Worm (Caenorhabditis elegans): ENCODE results near the gene Y54G2A.57.

Gene Y54G2A.57

DNA sequence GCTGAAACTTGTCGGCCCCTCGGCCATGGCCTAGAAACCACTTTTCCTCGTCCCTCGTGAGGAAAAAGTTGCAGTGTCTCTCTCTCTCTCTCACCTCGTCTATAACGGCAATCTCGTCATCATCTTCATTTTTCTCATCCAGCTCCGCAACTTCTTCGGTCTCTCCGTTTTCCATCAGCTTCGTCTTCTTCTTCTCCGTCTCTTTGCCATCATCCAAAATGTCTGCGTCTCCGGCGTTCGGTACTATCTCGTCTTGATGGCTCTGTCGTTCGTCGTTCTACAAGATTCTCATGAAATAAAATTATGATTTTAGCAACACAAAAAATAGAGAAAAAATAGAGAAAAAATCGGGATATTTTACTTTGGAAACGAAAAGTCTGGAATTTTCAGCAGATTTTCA lies 31.8 kb downstream of the Y54G2A.57 start:
- TF ChIP-seq pqm-1 (tag; optimal IDR thresholded peaks at IDR 0.05) (no peak), nfya-1 (tag; optimal IDR thresholded peaks at IDR 0.05; ENCODE audit: insufficient read depth) (peak; percentile 28), daf-12 (tag; optimal IDR thresholded peaks at IDR 0.05) (no peak), ztf-4 (tag; optimal IDR thresholded peaks at IDR 0.05) (no peak), nhr-43 (tag; optimal IDR thresholded peaks at IDR 0.05; ENCODE audit: poor library complexity, severe bottlenecking) (no peak), lin-39 (tag; optimal IDR thresholded peaks at IDR 0.05) (peak; percentile 11), ceh-16 (tag; optimal IDR thresholded peaks at IDR 0.05) (no peak)

DNA sequence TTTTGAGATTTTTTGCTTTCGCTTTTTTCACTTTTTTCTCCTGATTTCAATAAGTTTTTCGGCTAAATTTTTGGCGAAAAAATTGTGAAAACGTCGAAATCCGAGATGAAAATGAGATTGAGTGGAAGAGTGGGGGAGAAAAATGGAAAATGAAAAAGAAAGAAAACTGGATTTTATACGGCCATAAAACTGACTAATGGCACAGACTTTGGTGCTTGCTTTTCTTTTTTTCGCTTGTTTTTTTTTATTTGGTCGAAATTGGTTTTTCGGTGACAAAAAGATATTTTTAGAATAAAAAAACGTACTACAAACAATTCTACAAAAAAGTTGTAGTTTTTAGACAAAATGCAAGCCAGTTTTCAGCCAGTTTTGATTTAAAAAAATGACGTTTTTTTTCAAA lies 33.1 kb downstream of the Y54G2A.57 start:
- TF ChIP-seq egl-5 (tag; optimal IDR thresholded peaks at IDR 0.05), result peak; percentile 83
- TF ChIP-seq nhr-43 (tag; optimal IDR thresholded peaks at IDR 0.05; ENCODE audit: poor library complexity, severe bottlenecking), result no peak
- TF ChIP-seq nhr-76 (tag; optimal IDR thresholded peaks at IDR 0.05), result no peak
- no peak for TF ChIP-seq ztf-11 (tag; optimal IDR thresholded peaks at IDR 0.05)
- TF ChIP-seq nfya-1 (tag; optimal IDR thresholded peaks at IDR 0.05; ENCODE audit: insufficient read depth), result no peak
- no peak for TF ChIP-seq nhr-23 (tag; optimal IDR thresholded peaks at IDR 0.05)

DNA sequence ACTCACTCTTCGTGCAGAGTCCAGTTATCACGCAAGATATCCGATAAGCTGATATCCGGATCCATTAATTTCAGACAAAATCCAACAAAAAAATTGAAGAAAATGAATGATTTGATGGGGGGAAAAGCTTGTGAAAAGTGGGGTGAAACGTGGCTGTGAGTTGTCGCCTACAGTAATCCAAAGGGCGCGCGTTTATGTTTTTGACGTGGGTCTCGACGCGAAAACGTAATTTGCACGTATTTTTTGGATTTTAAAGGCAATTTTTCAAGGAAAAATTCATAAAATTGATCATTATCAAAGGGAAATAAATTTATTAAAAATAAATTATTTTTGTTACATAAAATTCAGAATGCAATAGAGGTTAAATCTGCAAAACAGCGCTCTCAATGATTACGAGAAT lies 39.1 kb downstream of the Y54G2A.57 start, which contains the start of gene Y54G2A.73:
Gene Y54G2A.73 (minus strand): TSS at position 65 of the 400 bp plus-strand sequence.
- no peak for TF ChIP-seq nfya-1 (tag; optimal IDR thresholded peaks at IDR 0.05; ENCODE audit: insufficient read depth)
- no peak for TF ChIP-seq ztf-11 (tag; optimal IDR thresholded peaks at IDR 0.05)
- no peak for TF ChIP-seq nhr-43 (tag; optimal IDR thresholded peaks at IDR 0.05; ENCODE audit: poor library complexity, severe bottlenecking)
- no peak for TF ChIP-seq ceh-82 (tag; optimal IDR thresholded peaks at IDR 0.05)
- no peak for TF ChIP-seq R02D3.7 (tag; optimal IDR thresholded peaks at IDR 0.05)
- no peak for TF ChIP-seq fkh-10 (GFP tag; optimal IDR thresholded peaks at IDR 0.05)
- no peak for TF ChIP-seq nhr-237 (tag; optimal IDR thresholded peaks at IDR 0.05)
- no peak for TF ChIP-seq egl-27 (tag; optimal IDR thresholded peaks at IDR 0.05)
- no peak for TF ChIP-seq jun-1 (tag; optimal IDR thresholded peaks at IDR 0.05)
- TF ChIP-seq pqm-1 (tag; optimal IDR thresholded peaks at IDR 0.05), result no peak
- no peak for TF ChIP-seq egl-5 (tag; optimal IDR thresholded peaks at IDR 0.05)
- no peak for TF ChIP-seq elt-3 (tag; optimal IDR thresholded peaks at IDR 0.05)
- TF ChIP-seq aly-2 (tag; optimal IDR thresholded peaks at IDR 0.05), result no peak
- no peak for TF ChIP-seq lin-39 (tag; optimal IDR thresholded peaks at IDR 0.05)
- TF ChIP-seq fkh-2 (tag; optimal IDR thresholded peaks at IDR 0.05), result no peak

ce11 chrIV:3011647-3012046 lies 41.9 kb downstream of the Y54G2A.57 start:
- TF ChIP-seq nhr-28 (tag; optimal IDR thresholded peaks at IDR 0.05) (no peak), fos-1 (tag; optimal IDR thresholded peaks at IDR 0.05) (no peak), nhr-23 (tag; optimal IDR thresholded peaks at IDR 0.05) (no peak), elt-3 (tag; optimal IDR thresholded peaks at IDR 0.05) (no peak), ceh-28 (tag; optimal IDR thresholded peaks at IDR 0.05) (no peak), mml-1 (tag; optimal IDR thresholded peaks at IDR 0.05) (no peak), zag-1 (tag; optimal IDR thresholded peaks at IDR 0.05) (no peak), aly-2 (tag; optimal IDR thresholded peaks at IDR 0.05) (no peak), jun-1 (tag; optimal IDR thresholded peaks at IDR 0.05) (no peak), ztf-4 (tag; optimal IDR thresholded peaks at IDR 0.05) (no peak), elt-1 (tag; optimal IDR thresholded peaks at IDR 0.05) (no peak), ceh-16 (tag; optimal IDR thresholded peaks at IDR 0.05) (no peak), snpc-4 (tag; optimal IDR thresholded peaks at IDR 0.05) (no peak), pqm-1 (tag; optimal IDR thresholded peaks at IDR 0.05) (no peak), egl-5 (tag; optimal IDR thresholded peaks at IDR 0.05) (no peak)

DNA sequence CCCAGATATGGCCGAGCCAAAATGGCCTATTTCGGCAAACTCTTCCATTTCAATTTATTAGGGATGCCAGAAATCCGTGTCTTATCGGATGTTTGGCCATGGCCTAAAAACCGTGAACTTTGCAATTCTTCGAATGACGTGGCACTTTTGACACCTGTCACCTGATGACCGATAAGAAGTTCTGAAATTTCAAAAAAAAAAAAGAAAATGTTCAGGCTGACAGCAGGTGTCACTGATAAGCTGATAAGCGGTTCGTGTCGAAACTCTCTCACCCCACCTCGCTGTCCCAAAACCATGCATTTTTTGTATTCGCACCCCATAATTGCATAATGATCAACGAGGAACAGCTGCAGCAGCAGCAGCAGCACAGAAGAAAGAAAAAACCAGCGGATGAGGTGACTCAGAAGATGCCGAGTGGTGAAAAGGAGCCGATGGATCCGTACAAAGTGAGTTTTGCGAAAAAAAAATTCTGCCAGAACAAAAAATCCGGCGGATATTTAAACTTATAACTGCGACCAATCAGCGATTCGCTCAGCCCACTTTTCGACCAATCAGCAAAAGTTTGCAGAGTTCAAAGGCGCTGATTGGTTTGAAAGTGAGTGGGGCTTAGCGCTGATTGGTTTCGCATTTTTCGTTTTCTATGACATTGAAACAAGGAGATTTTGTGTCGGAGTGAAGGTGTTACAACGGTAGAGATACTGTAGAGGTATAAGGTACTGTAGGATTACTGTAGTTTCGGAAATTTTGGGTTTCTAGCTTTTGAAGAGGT lies 42.8 kb downstream of the Y54G2A.57 start, which contains the start of the genes Y54G2A.28 and vrp-1:
Gene Y54G2A.28 (minus strand): TSS at position 48 of the 769 bp plus-strand sequence.
Gene vrp-1 (plus strand): TSS at position 214 of the 769 bp plus-strand sequence.
- TF ChIP-seq ama-1 (optimal IDR thresholded peaks at IDR 0.05) (no peak), unc-39 (tag; optimal IDR thresholded peaks at IDR 0.05) (no peak), nhr-25 (tag; optimal IDR thresholded peaks at IDR 0.05) (no peak), sea-2 (GFP tag; optimal IDR thresholded peaks at IDR 0.05) (no peak), fkh-10 (GFP tag; optimal IDR thresholded peaks at IDR 0.05) (no peak), mml-1 (tag; optimal IDR thresholded peaks at IDR 0.05) (no peak), nhr-11 (tag; optimal IDR thresholded peaks at IDR 0.05) (no peak), lin-39 (tag; optimal IDR thresholded peaks at IDR 0.05) (no peak), ztf-11 (tag; optimal IDR thresholded peaks at IDR 0.05) (no peak), R02D3.7 (tag; optimal IDR thresholded peaks at IDR 0.05) (no peak), fkh-2 (tag; optimal IDR thresholded peaks at IDR 0.05) (no peak), skn-1 (tag; optimal IDR thresholded peaks at IDR 0.05) (no peak), elt-3 (tag; optimal IDR thresholded peaks at IDR 0.05) (no peak), hmg-11 (tag; optimal IDR thresholded peaks at IDR 0.05) (no peak), ceh-82 (tag; optimal IDR thresholded peaks at IDR 0.05) (no peak), pqm-1 (tag; optimal IDR thresholded peaks at IDR 0.05) (peak; percentile 55), jun-1 (tag; optimal IDR thresholded peaks at IDR 0.05) (no peak), elt-2 (tag; optimal IDR thresholded peaks at IDR 0.05) (peak; percentile 97), daf-12 (tag; optimal IDR thresholded peaks at IDR 0.05) (no peak), nfya-1 (tag; optimal IDR thresholded peaks at IDR 0.05; ENCODE audit: insufficient read depth) (peak; percentile 77), ztf-4 (tag; optimal IDR thresholded peaks at IDR 0.05) (no peak), eor-1 (tag; optimal IDR thresholded peaks at IDR 0.05) (no peak), elt-1 (tag; optimal IDR thresholded peaks at IDR 0.05) (no peak)
